Fruit fly (Drosophila melanogaster): Measurements from ENCODE around the gene Lint-1.

- TF ChIP-seq Myc (optimal IDR thresholded peaks at IDR 0.05) (no peak), Sin3A (optimal IDR thresholded peaks at IDR 0.05) (no peak), ttk (optimal IDR thresholded peaks at IDR 0.05) (no peak), insv (optimal IDR thresholded peaks at IDR 0.05) (no peak), psq (optimal IDR thresholded peaks at IDR 0.05) (no peak)
Observed at dm6 chrX:11144575-11144974, 4.5 kb upstream of the Lint-1 start.
